Worm (Caenorhabditis elegans): ENCODE measurements around the gene T23G4.2.
"Not testable (repeated sequence)": the region's sequence is repeated elsewhere in the genome, so short reads cannot be mapped to it uniquely, and the experiment has no call there.

DNA sequence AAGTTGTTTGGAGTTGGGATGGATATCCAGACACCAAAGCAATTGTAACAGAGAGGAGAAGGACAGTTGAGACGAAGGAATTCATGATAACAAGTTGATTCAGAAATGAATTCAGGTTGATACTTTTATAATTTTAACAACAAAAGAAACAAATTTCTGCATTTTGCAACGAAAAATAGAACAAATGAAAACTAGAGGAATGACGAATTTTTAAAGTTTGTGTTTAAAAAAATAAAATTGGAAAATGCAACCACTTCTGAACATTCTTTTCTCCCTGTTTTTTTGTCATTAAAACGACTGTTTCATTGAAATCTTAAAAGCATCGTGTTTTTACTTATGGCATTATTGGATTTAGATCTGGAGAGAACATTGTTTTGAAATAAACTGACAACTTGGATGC is 26.8 kb downstream of the T23G4.2 start, which contains the start of gene Y45F10C.2:
- TF ChIP-seq flt-1 (GFP tag; IDR thresholded peaks at IDR 0.05); med-1 (GFP tag; optimal IDR thresholded peaks at IDR 0.05; ENCODE audit: insufficient read depth): not testable (repeated sequence)

Measured in whole organism, midembryonic.